Fruit fly (Drosophila melanogaster): Measurements from ENCODE around the gene Jhbp7.

DNA sequence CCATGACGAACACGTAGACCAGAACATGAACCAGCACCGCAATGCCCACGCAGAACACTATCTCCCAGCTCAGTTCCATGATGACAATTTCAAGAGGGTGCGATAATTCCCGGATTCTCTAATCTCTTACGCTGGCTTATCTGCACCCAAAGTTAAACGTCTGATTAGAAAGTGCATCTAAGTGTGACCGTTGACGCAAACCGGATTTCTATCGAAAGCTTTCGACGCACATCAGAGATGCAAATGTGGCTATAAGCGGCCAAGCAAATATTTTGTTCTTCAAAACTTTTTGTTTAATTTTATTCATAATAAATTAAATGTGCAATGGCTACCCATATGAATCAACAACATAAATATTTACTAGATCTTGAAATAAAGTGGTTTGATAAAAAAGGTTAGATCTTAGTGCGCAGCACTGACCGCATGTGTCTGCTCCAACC is 24.9 kb downstream of the Jhbp7 start, which contains the start of the genes Kdsr and CG11858:
- TF ChIP-seq Eip78C (GFP tag) = no peak
- TF ChIP-seq dsx (GFP tag; optimal IDR thresholded peaks at IDR 0.05; ENCODE audit: poor library complexity, severe bottlenecking) = peak; percentile 37
- no peak for TF ChIP-seq CG6854 (GFP tag; optimal IDR thresholded peaks at IDR 0.05)
- no peak for TF ChIP-seq CG3919 (GFP tag; optimal IDR thresholded peaks at IDR 0.05)
- TF ChIP-seq vri (GFP tag; optimal IDR thresholded peaks at IDR 0.05) = peak; percentile 94
- no peak for TF ChIP-seq Eip75B (GFP tag; optimal IDR thresholded peaks at IDR 0.05)
